Fruit fly (Drosophila melanogaster): ENCODE results near the gene fws.

dm6 chr2L:17433030-17433912 lies 47.6 kb downstream of the fws start, which contains the start of the genes Dif and CG5043:
- TF ChIP-seq CTCF (optimal IDR thresholded peaks at IDR 0.05), result no peak
- TF ChIP-seq CG8478 (optimal IDR thresholded peaks at IDR 0.05), result no peak
